Fruit fly (Drosophila melanogaster): ENCODE measurements around the gene CG17327.

CG17327 gene

DNA sequence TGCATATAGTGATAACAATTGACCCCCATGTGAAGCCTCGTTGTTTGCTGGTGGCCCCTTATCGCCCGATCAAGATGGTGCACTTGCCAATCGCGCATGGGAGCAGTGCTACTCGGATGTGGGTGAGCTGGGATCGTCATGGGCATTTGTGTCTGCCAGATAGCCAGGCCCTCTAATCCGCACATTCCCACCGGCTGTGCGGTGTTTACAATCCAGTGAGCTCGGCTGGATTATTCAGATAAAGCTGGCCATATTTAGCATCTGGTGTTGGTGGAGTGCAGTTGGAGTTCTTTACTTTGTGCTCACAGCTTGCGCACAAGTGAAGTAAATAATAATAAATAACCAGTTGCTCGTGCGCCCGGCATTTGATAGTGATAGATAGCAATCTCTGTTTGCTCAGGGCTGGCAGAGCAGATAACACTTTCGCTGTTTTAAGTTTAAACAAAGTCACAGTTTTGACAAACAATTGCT lies 35.5 kb upstream of the CG17327 start:
- TF ChIP-seq br (GFP tag; optimal IDR thresholded peaks at IDR 0.05) (peak; percentile 15), foxo (GFP tag; optimal IDR thresholded peaks at IDR 0.05) (peak in 1 of 2 experiments; percentile 16), CG9705 (GFP tag; optimal IDR thresholded peaks at IDR 0.05) (no peak), Hr83 (GFP tag; optimal IDR thresholded peaks at IDR 0.05; ENCODE audit: poor library complexity, severe bottlenecking) (peak; percentile 39)

DNA sequence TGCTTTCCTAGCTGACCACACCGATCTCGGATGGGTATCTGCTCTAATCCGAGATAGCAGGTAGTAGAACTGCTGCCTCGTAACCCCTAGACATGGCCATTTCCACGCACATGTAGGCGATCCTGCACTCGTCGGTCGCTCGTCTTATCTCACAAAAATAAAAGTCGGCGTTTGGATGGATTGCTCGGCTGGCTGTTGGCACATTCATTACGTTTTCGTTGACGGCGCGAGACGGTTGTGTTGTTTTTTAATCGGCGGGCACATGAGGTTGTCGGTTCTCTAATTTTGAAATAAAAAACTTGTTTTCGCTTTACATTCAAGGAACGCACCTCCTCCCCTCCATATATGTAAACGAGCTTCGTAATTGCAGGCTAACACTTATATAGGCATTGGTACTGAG lies 34.8 kb upstream of the CG17327 start, which contains the start of gene ry:
ry (plus strand) TSS at position 206 of the 400 bp plus-strand sequence.
- TF ChIP-seq fru (GFP tag; optimal IDR thresholded peaks at IDR 0.05) (no peak), Rel (GFP tag; optimal IDR thresholded peaks at IDR 0.05) (no peak), Rel (tag; optimal IDR thresholded peaks at IDR 0.05) (peak; percentile 11), CG9705 (GFP tag; optimal IDR thresholded peaks at IDR 0.05) (no peak), Sp1 (GFP tag; optimal IDR thresholded peaks at IDR 0.05) (no peak)

DNA sequence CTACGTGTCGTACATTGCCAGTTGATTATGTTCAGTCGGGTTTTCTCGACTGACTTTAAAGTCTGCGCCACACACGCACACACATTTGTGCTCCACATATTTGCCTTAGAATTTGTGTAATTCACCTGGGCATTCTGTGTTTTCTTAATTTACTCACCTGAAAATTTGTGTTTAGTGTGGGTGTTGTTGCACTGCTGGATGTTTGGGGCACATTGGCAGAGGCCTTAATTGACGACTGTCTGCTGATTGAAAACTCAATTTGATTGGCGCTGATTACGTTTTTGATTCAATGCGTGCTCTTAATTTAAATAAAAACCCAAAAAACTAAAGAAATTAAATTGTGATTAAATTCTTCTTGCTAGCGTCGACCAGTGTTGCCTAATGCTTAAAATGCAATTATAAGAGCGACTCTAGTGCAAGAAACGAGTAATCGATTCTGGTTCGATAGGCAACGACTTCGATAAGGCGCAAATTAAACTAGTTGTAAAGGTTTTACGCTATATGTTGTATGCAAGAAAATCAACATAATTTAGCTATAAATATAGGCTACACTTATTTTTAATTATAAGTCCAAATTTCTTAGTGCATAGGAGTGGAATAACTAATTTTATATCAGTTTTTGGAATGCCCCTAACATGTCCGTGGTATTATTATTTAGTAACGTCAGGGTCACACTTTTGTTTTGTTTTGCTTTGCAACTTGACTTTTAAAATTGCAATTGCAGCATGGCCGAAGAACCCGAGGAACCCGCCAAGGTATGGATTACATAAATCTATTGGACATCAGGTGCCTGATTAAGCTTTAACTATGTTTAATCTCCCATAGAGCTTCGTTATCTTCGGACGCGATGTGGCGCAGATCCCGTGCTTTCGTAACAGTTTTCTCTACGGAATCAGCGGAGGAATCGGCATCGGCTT lies 33.0 kb upstream of the CG17327 start, which contains the start of the genes CG46281 and CG46280:
CG46281 (minus strand) TSS at position 51 of the 917 bp plus-strand sequence.
CG46280 (minus strand) TSS at position 403 of the 917 bp plus-strand sequence.
- TF ChIP-seq usp (GFP tag; optimal IDR thresholded peaks at IDR 0.05) (no peak), lola (GFP tag; optimal IDR thresholded peaks at IDR 0.05) (no peak), CrebA (GFP tag; optimal IDR thresholded peaks at IDR 0.05; ENCODE audit: borderline replicate concordance) (no peak), CG9705 (GFP tag; optimal IDR thresholded peaks at IDR 0.05) (no peak), Sp1 (GFP tag; optimal IDR thresholded peaks at IDR 0.05) (no peak), Hnf4 (GFP tag; optimal IDR thresholded peaks at IDR 0.05) (peak; percentile 68), HLH106 (tag; optimal IDR thresholded peaks at IDR 0.05) (no peak), dsf (GFP tag; optimal IDR thresholded peaks at IDR 0.05; ENCODE audit: borderline replicate concordance) (peak; percentile 42), CG32264 (GFP tag; optimal IDR thresholded peaks at IDR 0.05) (peak; percentile 2), sage (GFP tag; optimal IDR thresholded peaks at IDR 0.05) (peak; percentile 20), pan (optimal IDR thresholded peaks at IDR 0.05) (no peak), Abd-B (GFP tag; optimal IDR thresholded peaks at IDR 0.05) (no peak), N (GFP tag; optimal IDR thresholded peaks at IDR 0.05) (no peak), psq (GFP tag; optimal IDR thresholded peaks at IDR 0.05) (peak; percentile 40), jim (GFP tag; optimal IDR thresholded peaks at IDR 0.05) (no peak), Dif (GFP tag; optimal IDR thresholded peaks at IDR 0.05; ENCODE audit: partially characterized antibody) (no peak), dmrt93B (GFP tag; optimal IDR thresholded peaks at IDR 0.05) (no peak), h (GFP tag; optimal IDR thresholded peaks at IDR 0.05) (no peak), Hr78 (GFP tag; optimal IDR thresholded peaks at IDR 0.05) (no peak), tai (GFP tag; optimal IDR thresholded peaks at IDR 0.05) (no peak), OdsH (GFP tag; optimal IDR thresholded peaks at IDR 0.05) (peak; percentile 24), Hr83 (GFP tag; optimal IDR thresholded peaks at IDR 0.05; ENCODE audit: poor library complexity, severe bottlenecking) (no peak), Rel (GFP tag; optimal IDR thresholded peaks at IDR 0.05) (no peak), Rel (tag; optimal IDR thresholded peaks at IDR 0.05) (peak; percentile 32), Mio (GFP tag; optimal IDR thresholded peaks at IDR 0.05) (no peak), fru (GFP tag; optimal IDR thresholded peaks at IDR 0.05) (no peak), sv (GFP tag; optimal IDR thresholded peaks at IDR 0.05) (peak; percentile 40), dl (GFP tag; optimal IDR thresholded peaks at IDR 0.05; ENCODE audit: insufficient read depth in 1 of 2, partially characterized antibody in 2 of 2) (no peak), Jra (GFP tag; optimal IDR thresholded peaks at IDR 0.05) (peak; percentile 74), Vsx2 (GFP tag; optimal IDR thresholded peaks at IDR 0.05; ENCODE audit: partially characterized antibody) (no peak), GATAd (GFP tag; optimal IDR thresholded peaks at IDR 0.05) (no peak), Myc (optimal IDR thresholded peaks at IDR 0.05) (peak; percentile 31), woc (GFP tag; optimal IDR thresholded peaks at IDR 0.05) (peak; percentile 37), ey (GFP tag; optimal IDR thresholded peaks at IDR 0.05) (no peak), foxo (GFP tag; optimal IDR thresholded peaks at IDR 0.05) (no peak), rgr (GFP tag; optimal IDR thresholded peaks at IDR 0.05) (no peak), brk (GFP tag; optimal IDR thresholded peaks at IDR 0.05) (no peak), Dfd (GFP tag; optimal IDR thresholded peaks at IDR 0.05) (no peak), br (GFP tag; optimal IDR thresholded peaks at IDR 0.05) (no peak)
